Fruit fly (Drosophila melanogaster): ENCODE results near the gene Ppm1.

Gene Ppm1

dm6 chr3L:581037-581436, at the start of gene Ppm1:
TSS of gene Ppm1 (plus strand) at chr3L:581337.
- no peak for TF ChIP-seq dsf (GFP tag; optimal IDR thresholded peaks at IDR 0.05; ENCODE audit: borderline replicate concordance)
- no peak for TF ChIP-seq Hnf4 (GFP tag; optimal IDR thresholded peaks at IDR 0.05)
- TF ChIP-seq tai (GFP tag; optimal IDR thresholded peaks at IDR 0.05) = no peak
- TF ChIP-seq Hr78 (GFP tag; optimal IDR thresholded peaks at IDR 0.05) = no peak
- no peak for TF ChIP-seq dmrt93B (GFP tag; optimal IDR thresholded peaks at IDR 0.05)
- no peak for TF ChIP-seq CrebA (GFP tag; optimal IDR thresholded peaks at IDR 0.05; ENCODE audit: borderline replicate concordance)

DNA sequence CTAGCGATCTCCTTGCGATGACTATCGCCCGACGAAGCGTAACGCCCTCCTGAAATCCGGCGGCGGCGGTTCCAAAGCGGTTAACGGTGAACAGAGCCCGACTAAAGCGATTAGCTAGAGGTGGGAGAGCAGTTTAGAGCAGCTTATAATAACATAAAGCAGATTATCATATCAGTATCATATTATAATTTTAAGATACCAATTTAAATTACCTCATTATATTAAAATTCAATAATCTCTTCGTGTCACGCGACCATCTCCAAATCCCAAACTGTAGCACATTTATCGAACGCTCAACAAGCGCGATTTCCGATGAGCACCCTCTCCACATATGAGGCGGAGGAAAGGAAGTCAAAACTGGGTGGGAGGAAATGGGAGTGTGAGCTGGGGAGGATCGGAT, 47.3 kb upstream of the Ppm1 start:
- TF ChIP-seq foxo (GFP tag; optimal IDR thresholded peaks at IDR 0.05) (peak in 1 of 2 experiments; percentile 13), dl (GFP tag; optimal IDR thresholded peaks at IDR 0.05; ENCODE audit: insufficient read depth in 1 of 2, partially characterized antibody in 2 of 2) (no peak), h (GFP tag; optimal IDR thresholded peaks at IDR 0.05) (peak; percentile 11)

- TF ChIP-seq Rel (GFP tag; optimal IDR thresholded peaks at IDR 0.05) (no peak), Rel (tag; optimal IDR thresholded peaks at IDR 0.05) (no peak), CG32264 (GFP tag; optimal IDR thresholded peaks at IDR 0.05) (no peak), Hnf4 (GFP tag; optimal IDR thresholded peaks at IDR 0.05) (no peak), rgr (GFP tag; optimal IDR thresholded peaks at IDR 0.05) (no peak), dl (GFP tag; optimal IDR thresholded peaks at IDR 0.05; ENCODE audit: insufficient read depth in 1 of 2, partially characterized antibody in 2 of 2) (no peak), ey (GFP tag; optimal IDR thresholded peaks at IDR 0.05) (no peak), jim (GFP tag; optimal IDR thresholded peaks at IDR 0.05) (no peak), lola (GFP tag; optimal IDR thresholded peaks at IDR 0.05) (no peak), HLH106 (tag; optimal IDR thresholded peaks at IDR 0.05) (no peak), foxo (GFP tag; optimal IDR thresholded peaks at IDR 0.05) (no peak), Jra (GFP tag; optimal IDR thresholded peaks at IDR 0.05) (no peak), Hr78 (GFP tag; optimal IDR thresholded peaks at IDR 0.05) (no peak), Hr83 (GFP tag; optimal IDR thresholded peaks at IDR 0.05; ENCODE audit: poor library complexity, severe bottlenecking) (no peak), OdsH (GFP tag; optimal IDR thresholded peaks at IDR 0.05) (no peak), tai (GFP tag; optimal IDR thresholded peaks at IDR 0.05) (no peak), GATAd (GFP tag; optimal IDR thresholded peaks at IDR 0.05) (no peak), N (GFP tag; optimal IDR thresholded peaks at IDR 0.05) (no peak), Sp1 (GFP tag; optimal IDR thresholded peaks at IDR 0.05) (no peak), pan (optimal IDR thresholded peaks at IDR 0.05) (no peak), woc (GFP tag; optimal IDR thresholded peaks at IDR 0.05) (no peak)
Observed at dm6 chr3L:536104-536503, 45.0 kb upstream of the Ppm1 start.

DNA sequence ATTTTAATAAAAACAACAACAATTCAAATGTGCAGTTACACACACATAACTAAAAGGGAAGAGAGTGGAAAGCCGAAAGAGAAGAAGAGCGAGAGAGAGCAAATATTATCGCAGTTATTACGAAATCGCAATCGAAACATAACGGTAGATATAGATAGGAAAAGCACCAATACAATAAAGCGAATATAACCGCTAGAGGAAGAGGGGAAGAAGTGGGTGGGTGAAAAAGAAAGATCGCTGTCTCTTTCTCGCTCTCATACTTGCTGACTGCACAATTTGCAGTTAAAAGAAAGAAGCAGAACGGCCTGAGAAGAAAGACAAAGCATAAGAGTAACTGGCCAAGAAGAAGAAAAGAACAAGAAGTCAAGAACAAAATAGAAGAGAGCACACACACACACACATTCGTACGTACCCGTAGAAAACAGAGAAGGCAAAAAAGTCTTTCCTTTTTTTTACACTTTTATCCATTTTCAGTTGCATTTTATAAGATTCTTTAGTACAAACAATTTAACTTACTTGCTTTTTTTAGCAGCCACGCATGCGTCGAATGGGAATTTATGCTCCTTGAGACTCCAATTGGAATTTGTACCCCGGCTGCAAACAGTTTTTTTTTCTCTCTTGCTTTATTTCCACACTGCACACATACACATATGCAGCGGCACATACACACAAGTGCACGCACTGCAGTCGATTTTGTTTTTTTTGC, 41.6 kb upstream of the Ppm1 start:
- TF ChIP-seq psq (GFP tag; optimal IDR thresholded peaks at IDR 0.05) = peak; percentile 67
- TF ChIP-seq Jra (GFP tag; optimal IDR thresholded peaks at IDR 0.05) = no peak
- TF ChIP-seq Hnf4 (GFP tag; optimal IDR thresholded peaks at IDR 0.05) = peak; percentile 58
- TF ChIP-seq Sp1 (GFP tag; optimal IDR thresholded peaks at IDR 0.05) = peak; percentile 19
- TF ChIP-seq dsf (GFP tag; optimal IDR thresholded peaks at IDR 0.05; ENCODE audit: borderline replicate concordance) = no peak
- no peak for TF ChIP-seq N (GFP tag; optimal IDR thresholded peaks at IDR 0.05)
- no peak for TF ChIP-seq h (GFP tag; optimal IDR thresholded peaks at IDR 0.05)

DNA sequence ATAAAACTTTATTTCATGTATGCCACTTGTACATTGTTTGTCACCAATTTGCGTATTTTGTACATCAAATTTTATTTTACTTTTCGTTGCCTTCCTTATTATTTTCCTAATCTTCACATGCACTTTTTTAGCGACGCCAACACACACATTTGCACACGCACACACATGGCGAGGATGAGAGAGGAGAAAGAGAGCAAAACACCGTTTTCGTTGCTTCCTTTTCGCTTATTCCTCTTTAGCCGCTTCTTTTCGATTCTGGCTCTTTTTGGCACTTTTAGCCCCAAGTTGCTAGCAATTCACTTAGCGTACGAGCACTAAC, 41.1 kb upstream of the Ppm1 start:
- TF ChIP-seq br (GFP tag; optimal IDR thresholded peaks at IDR 0.05) = no peak
- TF ChIP-seq tai (GFP tag; optimal IDR thresholded peaks at IDR 0.05) = no peak
- TF ChIP-seq Rel (GFP tag; optimal IDR thresholded peaks at IDR 0.05) = no peak
- no peak for TF ChIP-seq Rel (tag; optimal IDR thresholded peaks at IDR 0.05)
- TF ChIP-seq Myc (optimal IDR thresholded peaks at IDR 0.05) = no peak
- no peak for TF ChIP-seq CG32264 (GFP tag; optimal IDR thresholded peaks at IDR 0.05)
- TF ChIP-seq Hnf4 (GFP tag; optimal IDR thresholded peaks at IDR 0.05) = no peak
- peak; percentile 36 for TF ChIP-seq N (GFP tag; optimal IDR thresholded peaks at IDR 0.05)

dm6 chr3L:540432-540973, 40.6 kb upstream of the Ppm1 start, which contains the start of the genes klar and BORCS6:
TSS of gene klar (minus strand) at chr3L:540614.
TSS of gene BORCS6 (plus strand) at chr3L:540851.
- peak; percentile 58 for TF ChIP-seq Hnf4 (GFP tag; optimal IDR thresholded peaks at IDR 0.05)
- peak; percentile 68 for TF ChIP-seq sv (GFP tag; optimal IDR thresholded peaks at IDR 0.05)
- TF ChIP-seq dl (GFP tag; optimal IDR thresholded peaks at IDR 0.05; ENCODE audit: insufficient read depth in 1 of 2, partially characterized antibody in 2 of 2) = no peak
- peak; percentile 50 for TF ChIP-seq HLH106 (tag; optimal IDR thresholded peaks at IDR 0.05)
- TF ChIP-seq CG32264 (GFP tag; optimal IDR thresholded peaks at IDR 0.05) = no peak
- peak; percentile 59 for TF ChIP-seq tai (GFP tag; optimal IDR thresholded peaks at IDR 0.05)
- peak; percentile 35 for TF ChIP-seq Jra (GFP tag; optimal IDR thresholded peaks at IDR 0.05)
- no peak for TF ChIP-seq brk (GFP tag; optimal IDR thresholded peaks at IDR 0.05)
- no peak for TF ChIP-seq usp (GFP tag; optimal IDR thresholded peaks at IDR 0.05)
- peak; percentile 51 for TF ChIP-seq Hr83 (GFP tag; optimal IDR thresholded peaks at IDR 0.05; ENCODE audit: poor library complexity, severe bottlenecking)
- TF ChIP-seq rgr (GFP tag; optimal IDR thresholded peaks at IDR 0.05) = peak; percentile 33
- peak; percentile 81 for TF ChIP-seq psq (GFP tag; optimal IDR thresholded peaks at IDR 0.05)
- peak; percentile 66 for TF ChIP-seq woc (GFP tag; optimal IDR thresholded peaks at IDR 0.05)
- TF ChIP-seq Mio (GFP tag; optimal IDR thresholded peaks at IDR 0.05) = no peak
- peak; percentile 23 for TF ChIP-seq Sp1 (GFP tag; optimal IDR thresholded peaks at IDR 0.05)
- TF ChIP-seq dmrt93B (GFP tag; optimal IDR thresholded peaks at IDR 0.05) = peak; percentile 13
- no peak for TF ChIP-seq lola (GFP tag; optimal IDR thresholded peaks at IDR 0.05)
- TF ChIP-seq Myc (optimal IDR thresholded peaks at IDR 0.05) = peak; percentile 15
- peak; percentile 41 for TF ChIP-seq ey (GFP tag; optimal IDR thresholded peaks at IDR 0.05)
- no peak for TF ChIP-seq CrebA (GFP tag; optimal IDR thresholded peaks at IDR 0.05; ENCODE audit: borderline replicate concordance)
- peak; percentile 41 for TF ChIP-seq fru (GFP tag; optimal IDR thresholded peaks at IDR 0.05)
- no peak for TF ChIP-seq Hr78 (GFP tag; optimal IDR thresholded peaks at IDR 0.05)
- peak; percentile 12 for TF ChIP-seq OdsH (GFP tag; optimal IDR thresholded peaks at IDR 0.05)
- TF ChIP-seq GATAd (GFP tag; optimal IDR thresholded peaks at IDR 0.05) = no peak
- no peak for TF ChIP-seq Dfd (GFP tag; optimal IDR thresholded peaks at IDR 0.05)
- no peak for TF ChIP-seq br (GFP tag; optimal IDR thresholded peaks at IDR 0.05)
- TF ChIP-seq Abd-B (GFP tag; optimal IDR thresholded peaks at IDR 0.05) = no peak

All from whole organism, wandering third instar larva.